Fruit fly (Drosophila melanogaster): ENCODE data around the gene CG11841.

The CG11841 gene

dm6 chr3R:29038960-29039581 lies 11.8 kb upstream of the CG11841 start, which contains the start of the genes Slu7 and Pkc98E (continued):
- TF ChIP-seq vvl (GFP tag; IDR thresholded peaks at IDR 0.05) (peak; percentile 80), tap (tag; optimal IDR thresholded peaks at IDR 0.05) (peak; percentile 45), CG18262 (tag; optimal IDR thresholded peaks at IDR 0.05) (no peak), nau (GFP tag; optimal IDR thresholded peaks at IDR 0.05) (no peak), twi (tag; optimal IDR thresholded peaks at IDR 0.05) (peak; percentile 15), sna (GFP tag; IDR thresholded peaks at IDR 0.05; ENCODE audit: partially characterized antibody) (peak; percentile 82), Elba2 (GFP tag; optimal IDR thresholded peaks at IDR 0.05) (peak; percentile 99), CG3838 (GFP tag; optimal IDR thresholded peaks at IDR 0.05) (no peak), CG2129 (GFP tag; IDR thresholded peaks at IDR 0.05; ENCODE audit: partially characterized antibody) (peak; percentile 62), CG11696 (GFP tag; IDR thresholded peaks at IDR 0.05) (no peak), Lhr (GFP tag; optimal IDR thresholded peaks at IDR 0.05) (peak; percentile 47), dati (GFP tag; IDR thresholded peaks at IDR 0.05) (no peak), CG43689 (GFP tag; IDR thresholded peaks at IDR 0.05) (no peak), CG10543 (GFP tag; optimal IDR thresholded peaks at IDR 0.05) (peak; percentile 73), CG4854 (GFP tag; optimal IDR thresholded peaks at IDR 0.05) (peak; percentile 62), az2 (GFP tag; optimal IDR thresholded peaks at IDR 0.05) (no peak), Sry-β (GFP tag; optimal IDR thresholded peaks at IDR 0.05) (no peak), CG6813 (GFP tag; optimal IDR thresholded peaks at IDR 0.05) (no peak), H15 (GFP tag; IDR thresholded peaks at IDR 0.05) (peak; percentile 47; the same call in 1 of the 3 replicates), MESR4 (GFP tag; optimal IDR thresholded peaks at IDR 0.05) (peak; percentile 84), YL-1 (GFP tag; optimal IDR thresholded peaks at IDR 0.05) (peak; percentile 49), Ets97D (GFP tag; optimal IDR thresholded peaks at IDR 0.05) (peak; percentile 74), Sry-δ (GFP tag; optimal IDR thresholded peaks at IDR 0.05) (peak; percentile 94), lbe (GFP tag; optimal IDR thresholded peaks at IDR 0.05) (peak; percentile 80), Taf1 (GFP tag; IDR thresholded peaks at IDR 0.05) (no peak), CG1529 (GFP tag; optimal IDR thresholded peaks at IDR 0.05) (no peak), CG11723 (GFP tag; optimal IDR thresholded peaks at IDR 0.05) (no peak), CG12299 (tag; optimal IDR thresholded peaks at IDR 0.05) (peak; percentile 22), CG6683 (GFP tag; optimal IDR thresholded peaks at IDR 0.05) (no peak), CG15011 (GFP tag; optimal IDR thresholded peaks at IDR 0.05) (no peak), CkIIα-i1 (GFP tag; IDR thresholded peaks at IDR 0.05) (no peak), CG4707 (GFP tag; optimal IDR thresholded peaks at IDR 0.05) (no peak), CG31388 (GFP tag; optimal IDR thresholded peaks at IDR 0.05) (no peak), CG17186 (GFP tag; optimal IDR thresholded peaks at IDR 0.05) (no peak), ash1 (GFP tag; optimal IDR thresholded peaks at IDR 0.05) (no peak), Kr (GFP tag; optimal IDR thresholded peaks at IDR 0.05) (no peak), NFAT (GFP tag; IDR thresholded peaks at IDR 0.05) (peak; percentile 78), zen2 (GFP tag; IDR thresholded peaks at IDR 0.05; ENCODE audit: partially characterized antibody) (peak; percentile 81), btn (GFP tag; optimal IDR thresholded peaks at IDR 0.05) (peak; percentile 15), CG15269 (tag; optimal IDR thresholded peaks at IDR 0.05) (peak; percentile 46), Nf-YC (tag; optimal IDR thresholded peaks at IDR 0.05) (no peak), Oli (tag; optimal IDR thresholded peaks at IDR 0.05) (no peak), chm (GFP tag; IDR thresholded peaks at IDR 0.05) (peak; percentile 22; the same call in 1 of the 2 replicates), unc-4 (GFP tag; IDR thresholded peaks at IDR 0.05; ENCODE audit: partially characterized antibody) (peak; percentile 87), tgo (GFP tag; IDR thresholded peaks at IDR 0.05) (peak; percentile 31; the same call in 1 of the 3 replicates), Hr78 (GFP tag; optimal IDR thresholded peaks at IDR 0.05) (no peak), Vsx1 (GFP tag; optimal IDR thresholded peaks at IDR 0.05) (no peak), CG14014 (GFP tag; IDR thresholded peaks at IDR 0.05) (0 out of 2 replicates have a peak, but pooled peaks have one; percentile 32), Atf3 (GFP tag; optimal IDR thresholded peaks at IDR 0.05) (no peak)
